Fruit fly (Drosophila melanogaster): ENCODE measurements around the gene Fmr1.

Gene Fmr1

dm6 chr3R:10111150-10111814 is 1.4 kb upstream of the Fmr1 start:
- TF ChIP-seq rgr (GFP tag; optimal IDR thresholded peaks at IDR 0.05) (no peak), Sp1 (GFP tag; optimal IDR thresholded peaks at IDR 0.05) (no peak), Rel (GFP tag; optimal IDR thresholded peaks at IDR 0.05) (no peak), Rel (tag; optimal IDR thresholded peaks at IDR 0.05) (no peak), N (GFP tag; optimal IDR thresholded peaks at IDR 0.05) (no peak), Dfd (GFP tag; optimal IDR thresholded peaks at IDR 0.05) (no peak), Hr78 (GFP tag; optimal IDR thresholded peaks at IDR 0.05) (no peak), Dif (GFP tag; optimal IDR thresholded peaks at IDR 0.05; ENCODE audit: partially characterized antibody) (no peak), CG32264 (GFP tag; optimal IDR thresholded peaks at IDR 0.05) (no peak), Jra (GFP tag; optimal IDR thresholded peaks at IDR 0.05) (no peak)

dm6 chr3R:10109212-10109880 is 575 bp downstream of the Fmr1 start:
- TF ChIP-seq Dif (GFP tag; optimal IDR thresholded peaks at IDR 0.05; ENCODE audit: partially characterized antibody) = peak; percentile 91
- peak; percentile 80 for TF ChIP-seq N (GFP tag; optimal IDR thresholded peaks at IDR 0.05)
- TF ChIP-seq Abd-B (GFP tag; optimal IDR thresholded peaks at IDR 0.05) = no peak
- peak in 1 of 2 experiments; percentile 79 for TF ChIP-seq dl (GFP tag; optimal IDR thresholded peaks at IDR 0.05; ENCODE audit: insufficient read depth in 1 of 2, partially characterized antibody in 2 of 2)

dm6 chr3R:10108289-10108928 is 1.5 kb downstream of the Fmr1 start:
- no peak for TF ChIP-seq Dfd (GFP tag; optimal IDR thresholded peaks at IDR 0.05)
- TF ChIP-seq N (GFP tag; optimal IDR thresholded peaks at IDR 0.05) = peak; percentile 58

dm6 chr3R:10106796-10107195 is 3.1 kb downstream of the Fmr1 start:
- TF ChIP-seq Hr78 (GFP tag; optimal IDR thresholded peaks at IDR 0.05) = no peak
- no peak for TF ChIP-seq brk (GFP tag; optimal IDR thresholded peaks at IDR 0.05)
- no peak for TF ChIP-seq lola (GFP tag; optimal IDR thresholded peaks at IDR 0.05)
- no peak for TF ChIP-seq sage (GFP tag; optimal IDR thresholded peaks at IDR 0.05)
- no peak for TF ChIP-seq N (GFP tag; optimal IDR thresholded peaks at IDR 0.05)
- no peak for TF ChIP-seq GATAd (GFP tag; optimal IDR thresholded peaks at IDR 0.05)
- TF ChIP-seq OdsH (GFP tag; optimal IDR thresholded peaks at IDR 0.05) = no peak
- TF ChIP-seq Abd-B (GFP tag; optimal IDR thresholded peaks at IDR 0.05) = no peak
- TF ChIP-seq HLH106 (tag; optimal IDR thresholded peaks at IDR 0.05) = no peak
- TF ChIP-seq br (GFP tag; optimal IDR thresholded peaks at IDR 0.05) = no peak
- TF ChIP-seq dsf (GFP tag; optimal IDR thresholded peaks at IDR 0.05; ENCODE audit: borderline replicate concordance) = no peak

dm6 chr3R:10100498-10101196 is 9.3 kb downstream of the Fmr1 start:
- no peak for TF ChIP-seq jim (GFP tag; optimal IDR thresholded peaks at IDR 0.05)
- peak in 1 of 2 experiments; percentile 60 for TF ChIP-seq foxo (GFP tag; optimal IDR thresholded peaks at IDR 0.05)
- TF ChIP-seq Rel (GFP tag; optimal IDR thresholded peaks at IDR 0.05) = no peak
- no peak for TF ChIP-seq Rel (tag; optimal IDR thresholded peaks at IDR 0.05)
- TF ChIP-seq Vsx2 (GFP tag; optimal IDR thresholded peaks at IDR 0.05; ENCODE audit: partially characterized antibody) = no peak
- TF ChIP-seq GATAd (GFP tag; optimal IDR thresholded peaks at IDR 0.05) = no peak
- TF ChIP-seq Dif (GFP tag; optimal IDR thresholded peaks at IDR 0.05; ENCODE audit: partially characterized antibody) = peak; percentile 93
- TF ChIP-seq Myc (optimal IDR thresholded peaks at IDR 0.05) = peak; percentile 84
- no peak for TF ChIP-seq usp (GFP tag; optimal IDR thresholded peaks at IDR 0.05)
- TF ChIP-seq Hnf4 (GFP tag; optimal IDR thresholded peaks at IDR 0.05) = no peak
- TF ChIP-seq woc (GFP tag; optimal IDR thresholded peaks at IDR 0.05) = no peak
- no peak for TF ChIP-seq dmrt93B (GFP tag; optimal IDR thresholded peaks at IDR 0.05)
- TF ChIP-seq dl (GFP tag; optimal IDR thresholded peaks at IDR 0.05; ENCODE audit: insufficient read depth in 1 of 2, partially characterized antibody in 2 of 2) = peak; percentile 3 to 41
- TF ChIP-seq HLH106 (tag; optimal IDR thresholded peaks at IDR 0.05) = peak; percentile 28
- no peak for TF ChIP-seq sv (GFP tag; optimal IDR thresholded peaks at IDR 0.05)
- TF ChIP-seq CG32264 (GFP tag; optimal IDR thresholded peaks at IDR 0.05) = no peak
- TF ChIP-seq h (GFP tag; optimal IDR thresholded peaks at IDR 0.05) = peak; percentile 47
- no peak for TF ChIP-seq CG9705 (GFP tag; optimal IDR thresholded peaks at IDR 0.05)
- no peak for TF ChIP-seq Hr78 (GFP tag; optimal IDR thresholded peaks at IDR 0.05)
- TF ChIP-seq sage (GFP tag; optimal IDR thresholded peaks at IDR 0.05) = no peak
- TF ChIP-seq ey (GFP tag; optimal IDR thresholded peaks at IDR 0.05) = no peak
- TF ChIP-seq lola (GFP tag; optimal IDR thresholded peaks at IDR 0.05) = no peak
- TF ChIP-seq CrebA (GFP tag; optimal IDR thresholded peaks at IDR 0.05; ENCODE audit: borderline replicate concordance) = no peak
- no peak for TF ChIP-seq Jra (GFP tag; optimal IDR thresholded peaks at IDR 0.05)
- TF ChIP-seq OdsH (GFP tag; optimal IDR thresholded peaks at IDR 0.05) = no peak
- TF ChIP-seq tai (GFP tag; optimal IDR thresholded peaks at IDR 0.05) = no peak
- TF ChIP-seq Sp1 (GFP tag; optimal IDR thresholded peaks at IDR 0.05) = peak; percentile 14
- no peak for TF ChIP-seq brk (GFP tag; optimal IDR thresholded peaks at IDR 0.05)
- TF ChIP-seq fru (GFP tag; optimal IDR thresholded peaks at IDR 0.05) = peak; percentile 17
- peak; percentile 53 for TF ChIP-seq N (GFP tag; optimal IDR thresholded peaks at IDR 0.05)
- TF ChIP-seq rgr (GFP tag; optimal IDR thresholded peaks at IDR 0.05) = no peak
